Worm (Caenorhabditis elegans): ENCODE measurements around the gene F43C1.7.

- peak; percentile 5 for TF ChIP-seq tbx-7 (tag; optimal IDR thresholded peaks at IDR 0.05)
- TF ChIP-seq ama-1 (optimal IDR thresholded peaks at IDR 0.05), result no peak
- no peak for TF ChIP-seq fkh-10 (GFP tag; optimal IDR thresholded peaks at IDR 0.05)
- peak; percentile 76 for TF ChIP-seq pros-1 (tag; optimal IDR thresholded peaks at IDR 0.05)
- TF ChIP-seq pha-4 (tag; optimal IDR thresholded peaks at IDR 0.05), result no peak
- TF ChIP-seq zip-5 (tag; optimal IDR thresholded peaks at IDR 0.05), result no peak
- no peak for TF ChIP-seq unc-86 (tag; optimal IDR thresholded peaks at IDR 0.05)
- TF ChIP-seq fkh-6 (tag; optimal IDR thresholded peaks at IDR 0.05), result no peak
- TF ChIP-seq C38D4.7 (GFP tag; optimal IDR thresholded peaks at IDR 0.05), result no peak
- no peak for TF ChIP-seq pag-3 (tag; optimal IDR thresholded peaks at IDR 0.05; ENCODE audit: borderline replicate concordance)
These were observed 4.7 kb downstream of the F43C1.7 start for ce11 chrIII:4237660-4238059.
